Worm (Caenorhabditis elegans): Measurements from ENCODE around the gene sams-3.

sams-3 gene

DNA sequence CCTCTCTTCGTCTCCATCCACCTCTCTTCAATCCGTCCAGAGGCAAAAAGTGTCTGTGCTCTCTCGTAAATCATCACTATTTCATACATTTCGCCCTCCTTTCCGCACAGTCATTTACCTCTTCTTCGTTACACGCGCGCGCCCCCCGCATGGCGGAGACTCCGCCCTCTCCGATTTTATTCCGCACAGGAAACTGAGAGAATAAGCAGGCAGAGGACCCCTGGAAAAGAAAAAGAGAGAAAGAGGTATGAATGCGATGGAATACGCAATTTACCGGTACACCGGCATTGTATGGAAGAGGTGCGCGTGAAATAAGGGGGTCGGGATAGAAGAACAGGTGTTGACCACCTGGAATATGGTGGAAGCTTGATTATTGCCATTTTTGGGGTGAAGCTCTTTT, 12.3 kb downstream of the sams-3 start (continued):
- TF ChIP-seq pros-1 (tag; optimal IDR thresholded peaks at IDR 0.05) = peak; percentile 50
- peak; percentile 14 for TF ChIP-seq nfya-1 (tag; optimal IDR thresholded peaks at IDR 0.05)
- TF ChIP-seq ceh-18 (tag; optimal IDR thresholded peaks at IDR 0.05) = no peak
- no peak for TF ChIP-seq pat-9 (tag; optimal IDR thresholded peaks at IDR 0.05)
- no peak for TF ChIP-seq unc-86 (tag; optimal IDR thresholded peaks at IDR 0.05)
- TF ChIP-seq ceh-30 (tag; optimal IDR thresholded peaks at IDR 0.05) = no peak
- TF ChIP-seq K09A11.1 (tag; optimal IDR thresholded peaks at IDR 0.05; ENCODE audit: insufficient read depth) = no peak
- TF ChIP-seq hlh-6 (tag; optimal IDR thresholded peaks at IDR 0.05) = no peak
- no peak for TF ChIP-seq C38D4.7 (GFP tag; optimal IDR thresholded peaks at IDR 0.05)
- no peak for TF ChIP-seq fkh-10 (GFP tag; optimal IDR thresholded peaks at IDR 0.05)
- no peak for TF ChIP-seq zip-5 (tag; optimal IDR thresholded peaks at IDR 0.05)
- no peak for TF ChIP-seq lim-6 (tag; optimal IDR thresholded peaks at IDR 0.05)
- no peak for TF ChIP-seq pha-2 (tag; optimal IDR thresholded peaks at IDR 0.05)
- no peak for TF ChIP-seq ama-1 (optimal IDR thresholded peaks at IDR 0.05)
- peak; percentile 19 for TF ChIP-seq ceh-34 (tag; optimal IDR thresholded peaks at IDR 0.05)
- no peak for TF ChIP-seq pha-4 (tag; optimal IDR thresholded peaks at IDR 0.05)
- no peak for TF ChIP-seq ref-2 (tag; optimal IDR thresholded peaks at IDR 0.05)

DNA sequence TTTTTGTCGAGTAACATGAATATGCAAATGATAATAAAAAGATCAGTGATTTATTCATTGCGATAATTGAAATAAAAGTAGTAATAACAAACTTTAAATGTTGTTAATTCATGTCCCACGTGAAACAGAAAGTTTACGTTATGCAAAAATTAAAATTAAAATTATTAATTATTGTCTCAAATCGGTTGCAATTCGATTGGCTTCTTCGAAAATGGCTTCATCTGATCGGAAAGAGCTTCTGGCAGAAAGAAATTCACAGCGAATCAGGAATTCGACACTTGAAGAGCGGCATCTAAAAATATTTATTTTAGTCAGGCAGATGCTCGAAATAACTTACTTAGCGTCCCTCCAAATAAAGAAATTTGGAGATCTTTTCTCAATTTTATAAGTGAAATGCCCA, 17.4 kb downstream of the sams-3 start, which contains the start of gene spe-27:
TSS of gene spe-27 (minus strand) at position 101 of the 400 bp plus-strand sequence.
- TF ChIP-seq ets-4 (tag; optimal IDR thresholded peaks at IDR 0.05) (no peak), unc-42 (tag; optimal IDR thresholded peaks at IDR 0.05) (no peak), madf-2 (tag; optimal IDR thresholded peaks at IDR 0.05) (no peak), fkh-10 (GFP tag; optimal IDR thresholded peaks at IDR 0.05) (no peak), pha-2 (tag; optimal IDR thresholded peaks at IDR 0.05) (no peak), ref-2 (tag; optimal IDR thresholded peaks at IDR 0.05) (no peak), unc-86 (tag; optimal IDR thresholded peaks at IDR 0.05) (no peak), F13H6.1 (tag; optimal IDR thresholded peaks at IDR 0.05) (no peak), pros-1 (tag; optimal IDR thresholded peaks at IDR 0.05) (no peak), K02D7.2 (tag; optimal IDR thresholded peaks at IDR 0.05) (no peak), ceh-9 (tag; optimal IDR thresholded peaks at IDR 0.05) (no peak), Y22D7AL.16 (tag; optimal IDR thresholded peaks at IDR 0.05) (no peak), sdc-2 (tag; optimal IDR thresholded peaks at IDR 0.05) (no peak), hlh-13 (GFP tag; optimal IDR thresholded peaks at IDR 0.05) (no peak), ceh-30 (tag; optimal IDR thresholded peaks at IDR 0.05) (no peak), nfya-1 (tag; optimal IDR thresholded peaks at IDR 0.05) (no peak), pat-9 (tag; optimal IDR thresholded peaks at IDR 0.05) (no peak), unc-55 (GFP tag; optimal IDR thresholded peaks at IDR 0.05) (no peak)

DNA sequence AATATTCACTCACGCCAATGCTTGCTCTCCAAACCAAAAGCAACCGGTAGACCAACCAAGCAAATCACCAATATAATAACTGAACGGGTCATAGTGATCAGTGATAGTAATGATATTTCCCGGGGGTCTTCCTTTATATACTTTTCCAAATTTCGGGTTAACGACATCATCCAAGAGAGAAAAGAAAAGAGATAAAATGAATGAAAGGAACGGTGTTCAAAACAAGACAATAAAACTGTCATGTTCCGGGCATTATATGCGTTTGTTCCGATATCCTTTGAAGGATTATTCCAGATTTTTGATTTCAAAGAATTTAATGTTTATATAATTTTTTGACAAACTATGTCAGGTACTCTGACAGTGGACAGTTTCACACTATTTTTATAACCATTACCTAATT, 18.7 kb downstream of the sams-3 start, which contains the start of gene C06E7.88:
TSS of gene C06E7.88 (minus strand) at position 101 of the 400 bp plus-strand sequence.
- no peak for TF ChIP-seq ceh-34 (tag; optimal IDR thresholded peaks at IDR 0.05)
- no peak for TF ChIP-seq mec-3 (tag; optimal IDR thresholded peaks at IDR 0.05; ENCODE audit: borderline replicate concordance)
- TF ChIP-seq pag-3 (tag; optimal IDR thresholded peaks at IDR 0.05; ENCODE audit: borderline replicate concordance) = no peak
- TF ChIP-seq dmd-4 (tag; optimal IDR thresholded peaks at IDR 0.05; ENCODE audit: borderline replicate concordance) = no peak
- TF ChIP-seq ceh-30 (tag; optimal IDR thresholded peaks at IDR 0.05) = no peak
- no peak for TF ChIP-seq ceh-45 (GFP tag; IDR thresholded peaks at IDR 0.05)
- no peak for TF ChIP-seq pqm-1 (tag; optimal IDR thresholded peaks at IDR 0.05)
- no peak for TF ChIP-seq T23F11.4 (GFP tag; optimal IDR thresholded peaks at IDR 0.05)
- no peak for TF ChIP-seq hlh-13 (GFP tag; optimal IDR thresholded peaks at IDR 0.05)
- TF ChIP-seq sdc-2 (tag; optimal IDR thresholded peaks at IDR 0.05) = no peak

DNA sequence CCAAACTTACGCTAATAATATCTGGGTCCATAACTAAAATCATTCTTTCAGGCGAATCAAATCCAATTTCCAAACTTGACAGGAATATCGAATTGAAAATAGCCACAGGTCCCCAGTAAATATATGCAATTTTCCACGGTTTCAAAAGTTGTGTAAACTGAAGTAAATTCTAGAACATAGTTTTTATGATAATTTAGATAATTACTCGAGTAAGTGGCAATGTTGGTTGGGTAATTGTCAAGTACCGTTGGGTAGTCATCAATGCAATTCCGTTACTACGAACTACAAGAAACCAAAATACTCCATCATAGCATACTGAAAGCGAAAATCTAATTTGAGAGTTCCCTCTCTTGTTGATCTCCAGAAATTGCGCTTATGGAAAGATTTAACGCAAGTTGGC, 20.9 kb downstream of the sams-3 start:
- TF ChIP-seq T23F11.4 (GFP tag; optimal IDR thresholded peaks at IDR 0.05) = no peak
- TF ChIP-seq fax-1 (tag; optimal IDR thresholded peaks at IDR 0.05) = no peak
- TF ChIP-seq mec-3 (tag; optimal IDR thresholded peaks at IDR 0.05; ENCODE audit: borderline replicate concordance) = no peak
- TF ChIP-seq lin-11 (tag; optimal IDR thresholded peaks at IDR 0.05) = no peak
- TF ChIP-seq pros-1 (tag; optimal IDR thresholded peaks at IDR 0.05) = no peak
- TF ChIP-seq ceh-2 (tag; optimal IDR thresholded peaks at IDR 0.05) = no peak
- TF ChIP-seq ztf-16 (tag; optimal IDR thresholded peaks at IDR 0.05) = no peak
- no peak for TF ChIP-seq hlh-30 (tag; optimal IDR thresholded peaks at IDR 0.05; ENCODE audit: insufficient read depth)
- TF ChIP-seq hlh-8 (tag; optimal IDR thresholded peaks at IDR 0.05) = no peak
- TF ChIP-seq nhr-11 (tag; optimal IDR thresholded peaks at IDR 0.05) = no peak
- TF ChIP-seq Y22D7AL.16 (tag; optimal IDR thresholded peaks at IDR 0.05) = no peak
- no peak for TF ChIP-seq sox-4 (tag; optimal IDR thresholded peaks at IDR 0.05)
- TF ChIP-seq sdc-2 (tag; optimal IDR thresholded peaks at IDR 0.05) = no peak
- no peak for TF ChIP-seq ahr-1 (tag; optimal IDR thresholded peaks at IDR 0.05)
- no peak for TF ChIP-seq ceh-34 (tag; optimal IDR thresholded peaks at IDR 0.05)
- no peak for TF ChIP-seq ceh-18 (tag; optimal IDR thresholded peaks at IDR 0.05)
- no peak for TF ChIP-seq ceh-30 (tag; optimal IDR thresholded peaks at IDR 0.05)
- TF ChIP-seq ttx-3 (tag; optimal IDR thresholded peaks at IDR 0.05) = no peak
